Fruit fly (Drosophila melanogaster) Kc167 (cell line): ENCODE data around the gene CG42758.

Experiments
- Myc ChIP-seq: fragments of >200 bp; optimal IDR thresholded peaks from 2 replicates; lab custom pipeline; 2017; ENCODE audit warnings: missing external identifiers
- Sin3A ChIP-seq: fragments of >200 bp; optimal IDR thresholded peaks from 2 replicates; lab custom pipeline; 2018; ENCODE audit warnings: missing external identifiers
- h ChIP-seq: fragments of >200 bp; optimal IDR thresholded peaks from 3 replicates; lab custom pipeline; 2018; ENCODE audit warnings: missing external identifiers
- insv ChIP-seq: fragments of >200 bp; optimal IDR thresholded peaks from 3 replicates; lab custom pipeline; 2018; ENCODE audit warnings: missing external identifiers
- psq ChIP-seq: fragments of >200 bp; optimal IDR thresholded peaks from 2 replicates; lab custom pipeline; 2017; ENCODE audit warnings: missing external identifiers
- ttk ChIP-seq: sonication (Bioruptor generic); optimal IDR thresholded peaks from 2 replicates; lab custom pipeline; 2017; ENCODE audit warnings: missing external identifiers

Gene CG42758

dm6 chr3L:14567140-14567539, at the start of gene CG42758:
CG42758 (plus strand) TSS chr3L:14567440.
- TF ChIP-seq ttk (lab: Kevin White, UChicago) (no peak), h (lab: Kevin White, UChicago) (no peak), Myc (lab: Kevin White, UChicago) (no peak), Sin3A (lab: Kevin White, UChicago) (no peak), psq (lab: Kevin White, UChicago) (no peak), insv (lab: Kevin White, UChicago) (no peak)

dm6 chr3L:14517525-14517924, 49.7 kb upstream of the CG42758 start, which contains the start of gene CG9592:
CG9592 (plus strand) TSS chr3L:14517825.
- TF ChIP-seq h (lab: Kevin White, UChicago) (no peak), Myc (lab: Kevin White, UChicago) (no peak), psq (lab: Kevin White, UChicago) (no peak), Sin3A (lab: Kevin White, UChicago) (no peak), insv (lab: Kevin White, UChicago) (no peak), ttk (lab: Kevin White, UChicago) (no peak)

dm6 chr3L:14521590-14521989, 45.6 kb upstream of the CG42758 start, which contains the start of gene CG4613:
CG4613 (minus strand) TSS chr3L:14521690.
- TF ChIP-seq Myc (lab: Kevin White, UChicago) (no peak), ttk (lab: Kevin White, UChicago) (no peak), h (lab: Kevin White, UChicago) (no peak), psq (lab: Kevin White, UChicago) (no peak), Sin3A (lab: Kevin White, UChicago) (no peak), insv (lab: Kevin White, UChicago) (no peak)

dm6 chr3L:14522483-14523362, 44.5 kb upstream of the CG42758 start:
- TF ChIP-seq h (lab: Kevin White, UChicago) (no peak), Myc (lab: Kevin White, UChicago) (no peak), psq (lab: Kevin White, UChicago) (no peak), Sin3A (lab: Kevin White, UChicago) (no peak), ttk (lab: Kevin White, UChicago) (no peak), insv (lab: Kevin White, UChicago) (no peak)

dm6 chr3L:14531802-14532201, 35.4 kb upstream of the CG42758 start:
- TF ChIP-seq Sin3A (lab: Kevin White, UChicago) (no peak), ttk (lab: Kevin White, UChicago) (no peak), psq (lab: Kevin White, UChicago) (no peak), Myc (lab: Kevin White, UChicago) (no peak), h (lab: Kevin White, UChicago) (no peak), insv (lab: Kevin White, UChicago) (no peak)

dm6 chr3L:14533110-14533509, 34.1 kb upstream of the CG42758 start:
- TF ChIP-seq insv (lab: Kevin White, UChicago) (no peak), h (lab: Kevin White, UChicago) (no peak), psq (lab: Kevin White, UChicago) (no peak), Sin3A (lab: Kevin White, UChicago) (no peak), ttk (lab: Kevin White, UChicago) (no peak), Myc (lab: Kevin White, UChicago) (no peak)

dm6 chr3L:14534619-14535018, 32.6 kb upstream of the CG42758 start:
- TF ChIP-seq insv (lab: Kevin White, UChicago) (no peak), Sin3A (lab: Kevin White, UChicago) (no peak), ttk (lab: Kevin White, UChicago) (no peak), Myc (lab: Kevin White, UChicago) (no peak), h (lab: Kevin White, UChicago) (no peak), psq (lab: Kevin White, UChicago) (no peak)

dm6 chr3L:14536042-14536684, 31.1 kb upstream of the CG42758 start, which contains the start of the genes bbg and CG43246:
bbg (minus strand) TSS chr3L:14536276.
CG43246 (plus strand) TSS chr3L:14536634.
- TF ChIP-seq ttk (lab: Kevin White, UChicago) = no peak
- TF ChIP-seq insv (lab: Kevin White, UChicago) = no peak
- TF ChIP-seq Sin3A (lab: Kevin White, UChicago) = no peak
- no peak for TF ChIP-seq Myc (lab: Kevin White, UChicago)
- TF ChIP-seq psq (lab: Kevin White, UChicago) = no peak
- TF ChIP-seq h (lab: Kevin White, UChicago) = no peak

- TF ChIP-seq Sin3A (lab: Kevin White, UChicago) (no peak), psq (lab: Kevin White, UChicago) (no peak), h (lab: Kevin White, UChicago) (no peak), insv (lab: Kevin White, UChicago) (no peak), Myc (lab: Kevin White, UChicago) (no peak), ttk (lab: Kevin White, UChicago) (no peak)
These were observed 29.7 kb upstream of the CG42758 start, which contains the start of gene Mpcp2 for dm6 chr3L:14537435-14537991. Mpcp2 (plus strand) TSS chr3L:14537651.

dm6 chr3L:14543971-14544655, 23.1 kb upstream of the CG42758 start:
- no peak for TF ChIP-seq Myc (lab: Kevin White, UChicago)
- TF ChIP-seq Sin3A (lab: Kevin White, UChicago) = no peak
- no peak for TF ChIP-seq insv (lab: Kevin White, UChicago)
- TF ChIP-seq psq (lab: Kevin White, UChicago) = no peak
- TF ChIP-seq ttk (lab: Kevin White, UChicago) = no peak
- no peak for TF ChIP-seq h (lab: Kevin White, UChicago)
